Worm (Caenorhabditis elegans): ENCODE data around the gene spp-11.

Gene spp-11

DNA sequence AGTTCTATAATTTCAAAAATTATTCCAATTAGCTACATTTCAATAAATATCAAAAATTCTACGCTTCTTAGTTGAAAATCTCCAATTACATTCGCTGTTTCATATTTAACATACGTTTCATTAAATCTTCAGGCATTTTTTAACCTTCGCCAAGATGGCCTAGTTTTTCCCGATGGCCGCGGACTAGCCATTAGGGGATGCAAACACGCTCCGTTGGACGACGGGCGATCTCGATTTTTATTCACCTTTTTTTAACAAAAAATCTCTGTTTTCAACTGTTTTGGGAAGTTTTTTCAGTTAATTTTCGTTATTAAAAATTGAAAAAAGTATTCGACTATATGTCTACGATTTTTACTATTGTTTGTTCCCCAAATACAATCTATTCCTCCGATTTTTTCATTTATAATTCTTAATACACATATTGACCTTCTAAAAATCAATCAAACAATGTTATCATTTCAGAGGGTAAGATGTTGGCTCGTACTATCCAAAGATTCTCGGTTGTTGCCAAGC is 23.9 kb downstream of the spp-11 start, which contains the start of gene F58F12.1 (continued):
- TF ChIP-seq T23F11.4 (GFP tag; optimal IDR thresholded peaks at IDR 0.05) (no peak), nhr-232 (tag; optimal IDR thresholded peaks at IDR 0.05) (no peak), nfya-1 (tag; optimal IDR thresholded peaks at IDR 0.05) (peak; percentile 26), hlh-6 (tag; optimal IDR thresholded peaks at IDR 0.05) (no peak), npax-4 (tag; optimal IDR thresholded peaks at IDR 0.05) (no peak), ceh-30 (tag; optimal IDR thresholded peaks at IDR 0.05) (no peak), pros-1 (tag; optimal IDR thresholded peaks at IDR 0.05) (no peak), unc-42 (tag; optimal IDR thresholded peaks at IDR 0.05) (no peak), ets-4 (tag; optimal IDR thresholded peaks at IDR 0.05) (peak; percentile 82), ref-2 (tag; optimal IDR thresholded peaks at IDR 0.05) (peak; percentile 56), elt-2 (tag; optimal IDR thresholded peaks at IDR 0.05) (peak; percentile 48), sdc-2 (tag; optimal IDR thresholded peaks at IDR 0.05) (no peak), K02D7.2 (tag; optimal IDR thresholded peaks at IDR 0.05) (no peak), pqm-1 (tag; optimal IDR thresholded peaks at IDR 0.05) (peak; percentile 14), Y22D7AL.16 (tag; optimal IDR thresholded peaks at IDR 0.05) (no peak), unc-86 (tag; optimal IDR thresholded peaks at IDR 0.05) (peak; percentile 14), tbx-7 (tag; optimal IDR thresholded peaks at IDR 0.05) (peak; percentile 74), ama-1 (optimal IDR thresholded peaks at IDR 0.05) (no peak), pha-2 (tag; optimal IDR thresholded peaks at IDR 0.05) (no peak), lin-11 (tag; optimal IDR thresholded peaks at IDR 0.05) (no peak), rnt-1 (tag; optimal IDR thresholded peaks at IDR 0.05) (peak; percentile 57), fkh-10 (GFP tag; optimal IDR thresholded peaks at IDR 0.05) (no peak), mec-3 (tag; optimal IDR thresholded peaks at IDR 0.05; ENCODE audit: borderline replicate concordance) (no peak), hlh-15 (tag; optimal IDR thresholded peaks at IDR 0.05) (no peak), zip-5 (tag; optimal IDR thresholded peaks at IDR 0.05) (peak; percentile 44), fkh-6 (tag; optimal IDR thresholded peaks at IDR 0.05) (peak; percentile 35), ceh-31 (tag; optimal IDR thresholded peaks at IDR 0.05) (peak; percentile 93), unc-55 (GFP tag; optimal IDR thresholded peaks at IDR 0.05) (no peak)

DNA sequence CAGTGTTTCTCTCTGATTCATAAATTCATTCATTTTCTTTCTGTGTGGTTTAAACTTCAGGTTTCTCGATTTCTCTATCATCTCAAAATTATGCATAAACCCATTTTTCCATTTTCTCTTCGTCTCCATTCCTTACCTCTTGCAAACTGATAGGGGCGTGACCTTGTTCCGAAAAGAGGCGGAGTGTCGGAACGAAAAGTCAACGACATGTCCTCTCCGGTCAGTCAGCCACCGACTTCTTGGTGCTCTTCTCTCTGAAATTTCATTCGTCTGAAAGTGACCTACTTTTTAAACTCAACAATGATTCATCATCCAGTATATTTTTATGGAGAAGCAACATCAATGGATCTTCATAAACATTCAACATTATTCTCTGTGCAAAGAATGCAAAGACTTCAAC is 26.3 kb downstream of the spp-11 start, which contains the start of gene F58F12.12:
Gene F58F12.12, plus strand, starts transcription at position 301 of the 400 bp plus-strand sequence.
- TF ChIP-seq ceh-45 (GFP tag; IDR thresholded peaks at IDR 0.05) (no peak), pat-9 (tag; optimal IDR thresholded peaks at IDR 0.05) (no peak), ama-1 (optimal IDR thresholded peaks at IDR 0.05) (no peak), hlh-13 (GFP tag; optimal IDR thresholded peaks at IDR 0.05) (no peak), npax-4 (tag; optimal IDR thresholded peaks at IDR 0.05) (no peak), unc-86 (tag; optimal IDR thresholded peaks at IDR 0.05) (no peak), mec-3 (tag; optimal IDR thresholded peaks at IDR 0.05; ENCODE audit: borderline replicate concordance) (no peak), hlh-15 (tag; optimal IDR thresholded peaks at IDR 0.05) (no peak), unc-42 (tag; optimal IDR thresholded peaks at IDR 0.05) (no peak), C08G9.2 (tag; optimal IDR thresholded peaks at IDR 0.05) (no peak), fkh-6 (tag; optimal IDR thresholded peaks at IDR 0.05) (no peak)

DNA sequence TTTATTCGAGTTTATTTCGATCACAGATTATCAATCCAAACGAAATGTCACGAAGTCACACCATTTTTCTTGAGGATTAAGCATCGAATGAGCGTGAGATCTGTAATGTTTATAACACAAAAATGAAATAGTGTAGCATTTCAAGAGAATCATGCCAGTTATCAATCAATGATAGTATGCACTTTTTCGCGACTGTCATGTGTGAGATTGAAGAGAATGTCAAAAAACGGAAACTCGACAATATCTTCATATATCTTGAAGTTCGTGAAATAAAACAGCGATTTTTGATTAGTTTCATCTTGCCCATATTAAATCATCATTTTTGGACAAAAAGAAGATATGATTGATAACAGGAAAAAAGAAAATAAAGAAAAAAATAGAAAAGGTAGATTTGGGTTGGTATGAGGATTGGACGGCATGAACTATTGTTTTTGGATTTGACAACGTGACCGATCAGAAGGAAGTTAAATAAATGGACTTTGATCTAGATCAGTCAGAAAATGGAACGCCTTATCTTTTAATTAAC is 28.1 kb downstream of the spp-11 start:
- TF ChIP-seq ahr-1 (tag; optimal IDR thresholded peaks at IDR 0.05): no peak
- no peak for TF ChIP-seq hlh-13 (GFP tag; optimal IDR thresholded peaks at IDR 0.05)

DNA sequence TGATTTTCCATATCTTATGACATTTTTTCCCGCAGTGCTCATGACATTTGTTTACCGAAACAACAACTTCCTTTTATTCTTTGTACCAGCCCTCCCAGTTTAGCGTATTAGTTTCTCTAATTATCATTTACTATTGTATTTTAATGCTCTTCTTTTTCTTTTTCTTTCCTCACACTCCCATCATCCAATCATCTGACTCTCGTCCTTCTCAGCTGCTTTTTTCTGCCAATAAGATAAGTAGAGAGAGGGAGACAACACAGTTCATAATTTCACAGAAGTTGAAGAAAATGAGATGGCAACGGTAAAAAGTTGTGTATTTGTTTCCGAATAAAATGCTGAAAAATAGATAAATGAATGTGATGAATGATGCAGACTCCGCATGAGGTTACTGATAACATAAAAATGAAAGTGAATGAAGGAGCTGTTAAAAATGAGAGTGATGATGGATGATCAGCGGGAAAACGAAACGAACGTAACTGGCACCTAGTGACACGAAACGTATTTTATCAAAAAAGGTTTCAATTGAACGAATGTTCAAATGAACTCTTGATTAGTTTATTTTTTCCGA is 29.7 kb downstream of the spp-11 start:
- TF ChIP-seq nhr-232 (tag; optimal IDR thresholded peaks at IDR 0.05) (no peak), ama-1 (optimal IDR thresholded peaks at IDR 0.05) (no peak), ets-4 (tag; optimal IDR thresholded peaks at IDR 0.05) (no peak), fkh-6 (tag; optimal IDR thresholded peaks at IDR 0.05) (no peak), unc-55 (GFP tag; optimal IDR thresholded peaks at IDR 0.05) (no peak), Y22D7AL.16 (tag; optimal IDR thresholded peaks at IDR 0.05) (no peak), hlh-6 (tag; optimal IDR thresholded peaks at IDR 0.05) (no peak), pqm-1 (tag; optimal IDR thresholded peaks at IDR 0.05) (no peak), sox-4 (tag; optimal IDR thresholded peaks at IDR 0.05) (no peak), lin-11 (tag; optimal IDR thresholded peaks at IDR 0.05) (no peak), zip-5 (tag; optimal IDR thresholded peaks at IDR 0.05) (no peak), rnt-1 (tag; optimal IDR thresholded peaks at IDR 0.05) (no peak), pros-1 (tag; optimal IDR thresholded peaks at IDR 0.05) (no peak), madf-2 (tag; optimal IDR thresholded peaks at IDR 0.05) (no peak)

Measured in whole organism, late embryonic.